Fruit fly (Drosophila melanogaster) whole organism, embryonic: ENCODE results near the gene CG17325.

Source experiments
- Aef1 ChIP-seq: fragments of 200-800 bp; sonication (Bioruptor generic); IDR thresholded peaks from 3 replicates; pipeline ENCODE4 v1.3.6; 2022; ENCODE audit warnings: missing biosample characterization, missing genetic modification characterization
- Atf-2 ChIP-seq: fragments of 200-800 bp; sonication (Bioruptor generic); optimal IDR thresholded peaks from 2 replicates; lab custom pipeline; 2016; ENCODE audit warnings: missing biosample characterization, missing genetic modification characterization
- CG10274 ChIP-seq: fragments of 200-800 bp; sonication (Bioruptor generic); optimal IDR thresholded peaks from 3 replicates; lab custom pipeline; 2017; ENCODE audit warnings: missing biosample characterization, mild to moderate bottlenecking, missing genetic modification characterization
- CG10959 ChIP-seq: fragments of 200-800 bp; sonication (Bioruptor generic); IDR thresholded peaks from 2 replicates; pipeline ENCODE4 v1.3.6; 2022; ENCODE audit warnings: missing biosample characterization, missing genetic modification characterization
- CG1602 ChIP-seq: fragments of 200-800 bp; sonication (Bioruptor generic); optimal IDR thresholded peaks from 3 replicates; lab custom pipeline; 2016; ENCODE audit warnings: missing biosample characterization, missing genetic modification characterization
- CG6175 ChIP-seq: fragments of 200-800 bp; sonication (Bioruptor generic); IDR thresholded peaks from 3 replicates; pipeline ENCODE4 v1.3.6; 2022; ENCODE audit warnings: missing biosample characterization, missing genetic modification characterization
- H15 ChIP-seq: fragments of 200-800 bp; sonication (Bioruptor generic); IDR thresholded peaks from 3 replicates; pipeline ENCODE4 v1.3.6; 2022; ENCODE audit warnings: missing biosample characterization, missing genetic modification characterization
- Oaz ChIP-seq: fragments of 200-800 bp; sonication (Bioruptor generic); IDR thresholded peaks from 2 replicates; pipeline ENCODE4 v1.3.6; 2022; ENCODE audit warnings: missing biosample characterization, missing genetic modification characterization
- Ssrp ChIP-seq: fragments of 200-800 bp; sonication (Bioruptor generic); optimal IDR thresholded peaks from 2 replicates; lab custom pipeline; 2018; ENCODE audit warnings: missing biosample characterization, mild to moderate bottlenecking, missing genetic modification characterization, moderate library complexity
- Taf1 ChIP-seq: fragments of 200-800 bp; sonication (Bioruptor generic); IDR thresholded peaks from 2 replicates; pipeline ENCODE4 v1.3.6; 2022; ENCODE audit warnings: missing biosample characterization, missing genetic modification characterization
- Usf ChIP-seq: fragments of 200-800 bp; sonication (Bioruptor generic); optimal IDR thresholded peaks from 2 replicates; lab custom pipeline; 2017; ENCODE audit warnings: missing genotype, missing biosample characterization, missing genetic modification characterization
- mam ChIP-seq: fragments of 200-800 bp; sonication (Bioruptor generic); optimal IDR thresholded peaks from 3 replicates; lab custom pipeline; 2016; ENCODE audit warnings: missing biosample characterization, missing genetic modification characterization

dm6 chr2L:18841210-18841609 lies 28.8 kb downstream of the CG17325 start, which contains the start of gene CG31752:
- TF ChIP-seq H15 (GFP tag; lab: Robert Waterston, UW) (no peak), Aef1 (GFP tag; lab: Robert Waterston, UW) (no peak), Ssrp (tag; lab: Kevin White, UChicago) (no peak), CG6175 (GFP tag; lab: Robert Waterston, UW) (no peak), mam (GFP tag; lab: Kevin White, UChicago) (no peak), CG10274 (GFP tag; lab: Kevin White, UChicago) (no peak), Taf1 (GFP tag; lab: Robert Waterston, UW) (no peak), Atf-2 (GFP tag; lab: Kevin White, UChicago) (no peak), Usf (no peak), Oaz (no peak), CG10959 (GFP tag; lab: Robert Waterston, UW) (no peak), CG1602 (GFP tag; lab: Kevin White, UChicago) (no peak)
